Fruit fly (Drosophila melanogaster) whole organism: ENCODE results near the gene Vha68-2.

Experiments used
- CG8478 ChIP-seq: fragments of >200 bp; optimal IDR thresholded peaks from 2 replicates; lab custom pipeline; 2018; ENCODE audit warnings: inconsistent platforms
- Dll ChIP-seq: fragments of >200 bp; optimal IDR thresholded peaks from 2 replicates; lab custom pipeline; 2017
- EcR ChIP-seq, 2 experiments: fragments of >200 bp; optimal IDR thresholded peaks; 2 replicates each; lab custom pipeline; 2017; ENCODE audit warnings: missing biosample characterization in 2 of 2, missing genetic modification characterization in 2 of 2, missing genetic modification reagents in 2 of 2
- pan ChIP-seq: fragments of >200 bp; optimal IDR thresholded peaks from 2 replicates; lab custom pipeline; 2017
- psq ChIP-seq: fragments of >200 bp; optimal IDR thresholded peaks from 2 replicates; lab custom pipeline; 2017
- usp ChIP-seq: fragments of >200 bp; optimal IDR thresholded peaks from 2 replicates; lab custom pipeline; 2017; ENCODE audit warnings: missing biosample characterization, missing genetic modification characterization, mixed read lengths

The Vha68-2 gene

DNA sequence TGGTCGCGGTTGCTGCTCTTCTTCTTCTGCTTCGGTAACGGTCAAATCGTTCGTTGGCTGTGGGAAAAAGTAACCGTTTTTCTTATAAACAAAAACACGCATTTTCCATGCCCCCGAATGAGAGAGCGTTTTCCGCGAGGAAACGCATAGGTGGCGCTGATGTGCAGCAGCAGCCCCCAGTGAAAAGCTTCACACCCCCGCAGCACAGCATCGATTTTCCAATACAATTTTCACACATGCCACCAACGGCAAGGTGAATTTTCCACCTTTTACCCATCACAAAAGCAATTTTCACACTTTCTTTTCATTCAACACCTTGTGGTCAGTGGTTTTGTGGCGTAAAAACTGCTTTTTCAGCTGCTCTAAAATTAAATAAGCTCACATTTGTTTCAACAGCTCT lies 29.5 kb downstream of the Vha68-2 start:
- TF ChIP-seq psq (lab: Kevin White, UChicago) (no peak), usp (GFP tag; lab: Kevin White, UChicago) (no peak), EcR (GFP tag; optimal IDR thresholded peaks at IDR 0.05; lab: Kevin White, UChicago) (no peak), pan (no peak), Dll (no peak), CG8478 (lab: Kevin White, UChicago) (no peak)

- TF ChIP-seq usp (GFP tag; lab: Kevin White, UChicago), result no peak
- no peak for TF ChIP-seq psq (lab: Kevin White, UChicago)
- TF ChIP-seq EcR (GFP tag; optimal IDR thresholded peaks at IDR 0.05; lab: Kevin White, UChicago), result no peak
- no peak for TF ChIP-seq pan
- no peak for TF ChIP-seq CG8478 (lab: Kevin White, UChicago)
Measured at dm6 chr2L:13004059-13004870, 30.1 kb downstream of the Vha68-2 start, which contains the start of the genes Vha68-1 and mTor. Gene Vha68-1 (minus strand): TSS chr2L:13004107. Gene mTor (plus strand): TSS chr2L:13004480.

dm6 chr2L:13005304-13005703 lies 31.2 kb downstream of the Vha68-2 start:
- no peak for TF ChIP-seq EcR (GFP tag; optimal IDR thresholded peaks at IDR 0.05; lab: Kevin White, UChicago)
- TF ChIP-seq usp (GFP tag; lab: Kevin White, UChicago), result no peak
- TF ChIP-seq CG8478 (lab: Kevin White, UChicago), result no peak
- TF ChIP-seq Dll, result no peak
- no peak for TF ChIP-seq psq (lab: Kevin White, UChicago)
- TF ChIP-seq pan, result no peak

DNA sequence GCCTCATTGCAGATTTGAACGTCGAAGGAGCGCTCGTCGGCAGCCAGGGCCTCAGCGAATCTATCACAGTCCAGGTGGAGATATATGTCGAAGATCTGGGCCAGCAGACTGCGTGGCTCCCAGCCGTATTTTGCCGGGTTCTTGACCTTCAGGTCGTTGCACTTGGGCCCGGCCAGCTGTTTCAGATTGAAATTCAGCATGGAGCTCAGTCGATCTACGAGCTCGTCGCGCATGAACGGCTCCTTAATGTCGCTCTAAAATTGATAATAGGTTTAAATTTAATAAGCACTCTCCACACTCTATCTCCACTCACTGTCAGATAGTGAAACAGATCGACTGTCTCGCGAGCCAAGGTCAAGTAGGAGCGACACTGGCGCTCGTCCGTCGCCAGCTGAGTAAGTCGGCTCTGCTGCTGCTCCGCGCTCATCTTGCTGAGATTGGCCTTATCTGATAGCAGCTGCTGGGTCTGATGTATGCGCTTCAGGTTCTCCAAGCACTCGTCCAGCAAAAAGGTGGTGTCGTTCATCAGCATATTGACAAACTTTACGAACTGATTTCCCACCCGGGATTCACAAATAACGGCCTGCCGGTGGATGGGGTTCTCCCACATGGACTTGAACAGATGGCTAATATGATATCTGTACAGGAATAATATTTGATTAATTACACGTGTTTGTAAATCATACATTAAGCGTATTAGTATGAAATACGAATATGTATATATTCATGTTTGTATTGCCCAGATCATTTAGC lies 40.1 kb downstream of the Vha68-2 start:
- no peak for TF ChIP-seq EcR (GFP tag; optimal IDR thresholded peaks at IDR 0.05; lab: Kevin White, UChicago)

DNA sequence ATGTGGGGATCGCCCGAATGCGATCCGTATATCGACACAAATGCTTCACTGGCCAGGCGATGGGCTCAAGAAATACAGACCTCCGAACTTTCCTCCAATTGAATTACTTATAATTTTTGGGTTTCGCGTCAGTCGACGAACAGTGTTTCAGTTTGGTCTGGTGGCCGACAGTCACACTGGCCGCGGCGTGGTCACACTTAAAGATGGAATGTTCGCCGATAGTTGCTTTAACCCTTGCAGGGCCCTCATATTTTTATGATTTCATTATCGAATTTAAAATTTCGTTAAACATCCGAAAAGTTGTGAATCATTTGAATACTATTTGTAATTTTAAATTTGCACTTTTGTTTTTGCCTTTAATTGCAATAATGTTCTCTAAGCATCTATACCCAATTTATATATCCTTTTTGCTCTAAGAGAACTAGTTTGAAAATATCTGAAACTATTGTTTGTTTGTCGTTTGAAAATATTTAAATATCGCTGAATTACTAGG lies 44.9 kb downstream of the Vha68-2 start, which contains the start of gene Ube4B:
TSS of gene Ube4B (minus strand) at position 443 of the 493 bp plus-strand sequence.
- TF ChIP-seq CG8478 (lab: Kevin White, UChicago), result no peak
- no peak for TF ChIP-seq Dll
- no peak for TF ChIP-seq usp (GFP tag; lab: Kevin White, UChicago)
- no peak for TF ChIP-seq psq (lab: Kevin White, UChicago)
- no peak for TF ChIP-seq EcR (GFP tag; optimal IDR thresholded peaks at IDR 0.05; lab: Kevin White, UChicago)
- no peak for TF ChIP-seq pan

dm6 chr2L:13021020-13021781 lies 47.1 kb downstream of the Vha68-2 start, which contains the start of gene CG9933:
Gene CG9933 (minus strand): TSS chr2L:13021312.
- TF ChIP-seq EcR (GFP tag; optimal IDR thresholded peaks at IDR 0.05; lab: Kevin White, UChicago) (no peak), Dll (no peak), pan (no peak), usp (GFP tag; lab: Kevin White, UChicago) (no peak), CG8478 (lab: Kevin White, UChicago) (no peak), psq (lab: Kevin White, UChicago) (no peak)
